Fruit fly (Drosophila melanogaster) whole organism, embryonic: ENCODE data around the gene CG16753.
A peak's percentile ranks its signal among the peaks of the same experiment; 100 is the strongest.

Source experiments
- Atf-2 ChIP-seq: fragments of 200-800 bp; sonication (Bioruptor generic); optimal IDR thresholded peaks from 2 replicates; lab custom pipeline; 2016; ENCODE audit warnings: missing biosample characterization, missing genetic modification characterization
- Awh ChIP-seq: fragments of 200-800 bp; sonication (Bioruptor generic); IDR thresholded peaks from 2 replicates; pipeline ENCODE4, ENCODE4 v1.3.6; 2022; ENCODE audit warnings: missing biosample characterization, missing genetic modification characterization
- CG1529 ChIP-seq: fragments of 200-800 bp; sonication (Bioruptor generic); optimal IDR thresholded peaks from 3 replicates; lab custom pipeline; 2018; ENCODE audit warnings: missing biosample characterization, missing genetic modification characterization
- CG16813 ChIP-seq: fragments of 200-800 bp; sonication (Bioruptor generic); IDR thresholded peaks from 3 replicates; pipeline ENCODE4 v1.3.6; 2022; ENCODE audit warnings: missing biosample characterization, missing genetic modification characterization; ENCODE audit not compliant: partially characterized antibody
- CG17186 ChIP-seq: fragments of 200-800 bp; sonication (Bioruptor generic); optimal IDR thresholded peaks from 3 replicates; lab custom pipeline; 2017; ENCODE audit warnings: missing biosample characterization, missing genetic modification reagents, missing genetic modification characterization
- CG17328 ChIP-seq: fragments of 200-800 bp; sonication (Bioruptor generic); IDR thresholded peaks from 2 replicates; pipeline ENCODE4 v1.3.6; 2022; ENCODE audit warnings: missing biosample characterization, missing genetic modification characterization
- CG2678 ChIP-seq: fragments of 200-800 bp; sonication (Bioruptor generic); optimal IDR thresholded peaks from 3 replicates; lab custom pipeline; 2019; ENCODE audit warnings: missing biosample characterization, mild to moderate bottlenecking, missing genetic modification characterization, moderate library complexity
- CG2712 ChIP-seq: fragments of 200-800 bp; optimal IDR thresholded peaks from 3 replicates; lab custom pipeline; 2019; ENCODE audit warnings: missing biosample characterization, mild to moderate bottlenecking, missing genetic modification characterization, moderate library complexity
- CG30403 ChIP-seq: fragments of 200-800 bp; sonication (Bioruptor generic); optimal IDR thresholded peaks from 3 replicates; lab custom pipeline; 2016; ENCODE audit warnings: missing biosample characterization, missing genetic modification characterization
- CG3163 ChIP-seq: fragments of 200-800 bp; sonication (Bioruptor generic); optimal IDR thresholded peaks from 3 replicates; lab custom pipeline; 2016; ENCODE audit warnings: missing biosample characterization, missing genetic modification characterization
- CG32532 ChIP-seq: fragments of 200-800 bp; sonication (Bioruptor generic); IDR thresholded peaks from 2 replicates; pipeline ENCODE4 v1.3.6; 2022; ENCODE audit warnings: missing biosample characterization, missing genetic modification characterization
- CG34224 ChIP-seq: fragments of 200-800 bp; sonication (Bioruptor generic); IDR thresholded peaks from 3 replicates; pipeline ENCODE4 v1.3.6; 2022; ENCODE audit warnings: missing biosample characterization, missing genetic modification characterization; ENCODE audit not compliant: partially characterized antibody
- CG3838 ChIP-seq: fragments of 200-800 bp; sonication (Bioruptor generic); optimal IDR thresholded peaks from 3 replicates; lab custom pipeline; 2016; ENCODE audit warnings: missing biosample characterization, missing genetic modification characterization
- CG43689 ChIP-seq: fragments of 200-800 bp; sonication (Bioruptor generic); IDR thresholded peaks from 2 replicates; pipeline ENCODE4 v1.3.6; 2022; ENCODE audit warnings: missing biosample characterization, missing genetic modification characterization
- CG6254 ChIP-seq: fragments of 200-800 bp; sonication (Bioruptor generic); optimal IDR thresholded peaks from 3 replicates; lab custom pipeline; 2017; ENCODE audit warnings: mild to moderate bottlenecking, missing biosample characterization, missing genetic modification reagents, missing genetic modification characterization
- CG6654 ChIP-seq: fragments of 200-800 bp; sonication (Bioruptor generic); optimal IDR thresholded peaks from 2 replicates; lab custom pipeline; 2017; ENCODE audit warnings: missing biosample characterization, mild to moderate bottlenecking, missing genetic modification characterization
- CG6683 ChIP-seq: fragments of 200-800 bp; sonication (Bioruptor generic); optimal IDR thresholded peaks from 2 replicates; lab custom pipeline; 2017; ENCODE audit warnings: missing biosample characterization, mild to moderate bottlenecking, missing genetic modification characterization, missing genetic modification reagents
- CG6689 ChIP-seq: fragments of 200-800 bp; sonication (Bioruptor generic); IDR thresholded peaks from 2 replicates; pipeline ENCODE4 v1.3.6; 2022; ENCODE audit warnings: missing biosample characterization, missing genetic modification characterization
- CG6854 ChIP-seq: fragments of 200-800 bp; sonication (Bioruptor generic); optimal IDR thresholded peaks from 3 replicates; lab custom pipeline; 2017; ENCODE audit warnings: missing biosample characterization, mild to moderate bottlenecking, missing genetic modification characterization
- CG7745 ChIP-seq: fragments of 200-800 bp; sonication (Bioruptor generic); optimal IDR thresholded peaks from 2 replicates; lab custom pipeline; 2018; ENCODE audit warnings: missing biosample characterization, mild to moderate bottlenecking, missing genetic modification characterization, moderate library complexity
- CHES-1-like ChIP-seq: fragments of 200-800 bp; sonication (Bioruptor generic); optimal IDR thresholded peaks from 2 replicates; lab custom pipeline; 2016; ENCODE audit warnings: missing biosample characterization, missing genetic modification characterization
- Camta ChIP-seq: fragments of 200-800 bp; sonication (Bioruptor generic); optimal IDR thresholded peaks from 2 replicates; lab custom pipeline; 2016; ENCODE audit warnings: missing biosample characterization, missing genetic modification characterization
- Chrac-16 ChIP-seq: fragments of 200-800 bp; sonication (Bioruptor generic); optimal IDR thresholded peaks from 3 replicates; lab custom pipeline; 2016; ENCODE audit warnings: missing biosample characterization, missing genetic modification characterization
- CrebB ChIP-seq: fragments of 200-800 bp; sonication (Bioruptor generic); optimal IDR thresholded peaks from 3 replicates; lab custom pipeline; 2018; ENCODE audit warnings: missing biosample characterization, mild to moderate bottlenecking, missing genetic modification characterization
- Dek ChIP-seq: fragments of 200-800 bp; sonication (Bioruptor generic); optimal IDR thresholded peaks from 3 replicates; lab custom pipeline; 2019; ENCODE audit warnings: missing biosample characterization, mild to moderate bottlenecking, missing genetic modification characterization, moderate library complexity
- Drgx ChIP-seq: fragments of 200-800 bp; sonication (Bioruptor generic); IDR thresholded peaks from 2 replicates; pipeline ENCODE4 v1.3.6; 2022; ENCODE audit warnings: missing biosample characterization, missing genetic modification characterization
- E2f1 ChIP-seq: fragments of 200-800 bp; sonication (Bioruptor generic); IDR thresholded peaks from 2 replicates; pipeline ENCODE4 v1.3.6; 2022; ENCODE audit warnings: missing biosample characterization, missing genetic modification characterization
- E2f2 ChIP-seq: fragments of 200-800 bp; sonication (Bioruptor generic); IDR thresholded peaks from 2 replicates; pipeline ENCODE4 v1.3.6; 2022; ENCODE audit warnings: missing biosample characterization, missing genetic modification characterization
- Meics ChIP-seq: fragments of 200-800 bp; sonication (Bioruptor generic); optimal IDR thresholded peaks from 2 replicates; lab custom pipeline; 2017; ENCODE audit warnings: missing biosample characterization, mild to moderate bottlenecking, missing genetic modification characterization
- NC2α ChIP-seq: fragments of 200-800 bp; sonication (Bioruptor generic); optimal IDR thresholded peaks from 2 replicates; lab custom pipeline; 2016; ENCODE audit warnings: missing biosample characterization, missing genetic modification characterization
- ato ChIP-seq: fragments of 200-800 bp; sonication (Bioruptor generic); IDR thresholded peaks from 2 replicates; pipeline ENCODE4 v1.3.6; 2022; ENCODE audit warnings: missing biosample characterization, missing genetic modification characterization; ENCODE audit not compliant: partially characterized antibody
- corto ChIP-seq: fragments of 200-800 bp; sonication (Bioruptor generic); optimal IDR thresholded peaks from 2 replicates; lab custom pipeline; 2016; ENCODE audit warnings: missing biosample characterization, mild to moderate bottlenecking, missing genetic modification characterization, moderate library complexity
- dpn ChIP-seq, 2 experiments: fragments of 200-800 bp; sonication (Bioruptor generic); optimal IDR thresholded peaks; 3 replicates each; lab custom pipeline; 2016; ENCODE audit warnings: missing biosample characterization in 2 of 2, missing genetic modification characterization in 2 of 2
- fd96Cb ChIP-seq: fragments of 200-800 bp; sonication (Bioruptor generic); optimal IDR thresholded peaks from 2 replicates; lab custom pipeline; 2018; ENCODE audit warnings: missing biosample characterization, mild to moderate bottlenecking, missing genetic modification characterization, moderate library complexity
- grn ChIP-seq: fragments of 200-800 bp; sonication (Bioruptor generic); optimal IDR thresholded peaks from 3 replicates; lab custom pipeline; 2017; ENCODE audit warnings: missing biosample characterization, missing genetic modification characterization
- gt ChIP-seq: fragments of 200-800 bp; sonication (Bioruptor generic); IDR thresholded peaks from 2 replicates; pipeline ENCODE4 v1.3.6; 2022; ENCODE audit warnings: missing biosample characterization, missing genetic modification characterization
- ham ChIP-seq: fragments of 200-800 bp; sonication (Bioruptor generic); IDR thresholded peaks from 2 replicates; pipeline ENCODE4 v1.3.6; 2022; ENCODE audit warnings: missing biosample characterization, missing genetic modification characterization
- hbn ChIP-seq: fragments of 200-800 bp; sonication (Bioruptor generic); IDR thresholded peaks from 2 replicates; pipeline ENCODE4 v1.3.6; 2022; ENCODE audit warnings: missing biosample characterization, missing genetic modification characterization; ENCODE audit not compliant: partially characterized antibody
- insv ChIP-seq, 2 experiments: fragments of 200-800 bp; sonication (Bioruptor generic); optimal IDR thresholded peaks; 3 replicates each; lab custom pipeline; 2016 to 2018; ENCODE audit warnings: missing biosample characterization in 2 of 2, missing genetic modification characterization in 2 of 2
- lmd ChIP-seq: fragments of 200-800 bp; sonication (Bioruptor generic); IDR thresholded peaks from 2 replicates; pipeline ENCODE4 v1.3.6; 2022; ENCODE audit warnings: missing biosample characterization, missing genetic modification characterization
- lola ChIP-seq, 3 experiments: fragments of >200 bp in 2 of 3; fragments of 200-800 bp in 1 of 3; sonication (Bioruptor generic) in 1 of 3; optimal IDR thresholded peaks; 2 replicates each; lab custom pipeline; 2017 to 2019; ENCODE audit warnings: missing biosample characterization in 3 of 3, missing genetic modification characterization in 3 of 3, mild to moderate bottlenecking in 1 of 3, moderate library complexity in 1 of 3
- luna ChIP-seq: fragments of 200-800 bp; sonication (Bioruptor generic); optimal IDR thresholded peaks from 2 replicates; lab custom pipeline; 2016; ENCODE audit warnings: missing biosample characterization, missing genetic modification characterization
- p53 ChIP-seq: fragments of 200-800 bp; sonication (Bioruptor generic); optimal IDR thresholded peaks from 2 replicates; lab custom pipeline; 2016; ENCODE audit warnings: missing biosample characterization, missing genetic modification characterization
- prd ChIP-seq, 3 experiments: fragments of >200 bp in 2 of 3; fragments of 200-800 bp in 1 of 3; sonication (Bioruptor generic) in 1 of 3; optimal IDR thresholded peaks in 2 of 3; IDR thresholded peaks in 1 of 3; 2 replicates in 2 of 3; 3 replicates in 1 of 3; pipeline versions ENCODE4 v1.3.6 to Lab custom; 2017 to 2022; ENCODE audit warnings: missing biosample characterization in 1 of 3, missing genetic modification characterization in 1 of 3
- sd ChIP-seq: fragments of 200-800 bp; sonication (Bioruptor generic); optimal IDR thresholded peaks from 3 replicates; lab custom pipeline; 2018; ENCODE audit warnings: missing biosample characterization, mild to moderate bottlenecking, missing genetic modification characterization, moderate library complexity
- sisA ChIP-seq: fragments of 200-800 bp; sonication (Bioruptor generic); IDR thresholded peaks from 2 replicates; pipeline ENCODE4 v1.3.6; 2022; ENCODE audit warnings: missing biosample characterization, missing genetic modification characterization
- sr ChIP-seq: fragments of 200-800 bp; sonication (Bioruptor generic); IDR thresholded peaks from 3 replicates; pipeline ENCODE4 v1.3.6; 2022; ENCODE audit warnings: missing biosample characterization, missing genetic modification characterization

The CG16753 gene

dm6 chr3L:3060054-3060979 lies 5.4 kb downstream of the CG16753 start (continued):
- TF ChIP-seq dpn (GFP tag; optimal IDR thresholded peaks at IDR 0.05; lab: Kevin White, UChicago): peak; percentile 99
- peak; percentile 98 for TF ChIP-seq fd96Cb (tag; lab: Kevin White, UChicago)
- TF ChIP-seq gt: peak; percentile 98
- TF ChIP-seq CG6683: peak; percentile 95
- TF ChIP-seq sisA (GFP tag; lab: Robert Waterston, UW): peak; percentile 100
- peak; percentile 88 for TF ChIP-seq sd (tag; lab: Kevin White, UChicago)
- no peak for TF ChIP-seq CG16813
- peak; percentile 100 for TF ChIP-seq sr (GFP tag; lab: Robert Waterston, UW)
- peak; percentile 97 for TF ChIP-seq p53
- peak; percentile 88 for TF ChIP-seq grn (GFP tag; lab: Kevin White, UChicago)
- TF ChIP-seq CG2678 (tag; lab: Kevin White, UChicago): peak; percentile 98
- TF ChIP-seq CrebB (tag; lab: Kevin White, UChicago): peak; percentile 96
- peak; percentile 99 for TF ChIP-seq lmd (GFP tag; lab: Robert Waterston, UW)
- peak; percentile 99 for TF ChIP-seq corto (GFP tag; lab: Kevin White, UChicago)
- peak; percentile 97 for TF ChIP-seq Dek
- TF ChIP-seq CG3838 (GFP tag; lab: Kevin White, UChicago): peak; percentile 95
- TF ChIP-seq CG6854: peak; percentile 96
- TF ChIP-seq lola (GFP tag; optimal IDR thresholded peaks at IDR 0.05; lab: Kevin White, UChicago): peak in 1 of 3 experiments; percentile 93
- TF ChIP-seq CG30403 (GFP tag; lab: Kevin White, UChicago): peak; percentile 99
- peak; percentile 97 for TF ChIP-seq CG2712 (tag; lab: Kevin White, UChicago)
- peak; percentile 98 for TF ChIP-seq NC2α (GFP tag; lab: Kevin White, UChicago)
- peak; percentile 100 for TF ChIP-seq Drgx
- peak; percentile 100 for TF ChIP-seq CG32532 (GFP tag; lab: Robert Waterston, UW)
- TF ChIP-seq CG3163 (GFP tag; lab: Kevin White, UChicago): peak; percentile 93
- peak; percentile 99 for TF ChIP-seq CHES-1-like (GFP tag; lab: Kevin White, UChicago)
- peak; percentile 89 for TF ChIP-seq E2f2 (GFP tag; lab: Robert Waterston, UW)
- TF ChIP-seq insv (GFP tag; optimal IDR thresholded peaks at IDR 0.05; lab: Kevin White, UChicago): peak; percentile 72 to 74
- peak; percentile 57 for TF ChIP-seq CG7745 (tag; lab: Kevin White, UChicago)
- peak; percentile 99 for TF ChIP-seq Awh (GFP tag; lab: Robert Waterston, UW)
- peak; percentile 98 for TF ChIP-seq Atf-2 (GFP tag; lab: Kevin White, UChicago)
- TF ChIP-seq prd (optimal IDR thresholded peaks at IDR 0.05; lab: Kevin White, UChicago): no peak
- peak; percentile 100 for TF ChIP-seq prd (GFP tag; IDR thresholded peaks at IDR 0.05; lab: Robert Waterston, UW)
- peak; percentile 97 for TF ChIP-seq luna (GFP tag; lab: Kevin White, UChicago)
- 0 out of 3 replicates have a peak, but pooled peaks have one; percentile 12 for TF ChIP-seq CG34224 (GFP tag; lab: Robert Waterston, UW)
- peak; percentile 99 for TF ChIP-seq E2f1 (GFP tag; lab: Robert Waterston, UW)
- TF ChIP-seq Chrac-16 (GFP tag; lab: Kevin White, UChicago): peak; percentile 99
- peak; percentile 94 for TF ChIP-seq CG6654 (GFP tag; lab: Kevin White, UChicago)
- peak; percentile 99 for TF ChIP-seq CG17328
- TF ChIP-seq CG1529 (GFP tag; lab: Kevin White, UChicago): peak; percentile 96
- peak; percentile 98 for TF ChIP-seq Camta (GFP tag; lab: Kevin White, UChicago)
- no peak for TF ChIP-seq ato (GFP tag; lab: Robert Waterston, UW)
- peak; percentile 93 for TF ChIP-seq CG17186 (GFP tag; lab: Kevin White, UChicago)
- peak; percentile 91 for TF ChIP-seq CG6254
- peak; percentile 46; the same call in 1 of the 2 replicates for TF ChIP-seq hbn (GFP tag; lab: Robert Waterston, UW)
- peak; percentile 99 for TF ChIP-seq CG43689 (GFP tag; lab: Robert Waterston, UW)
- TF ChIP-seq ham: peak; percentile 97
- TF ChIP-seq CG6689 (GFP tag; lab: Robert Waterston, UW): peak; percentile 99
- peak; percentile 98 for TF ChIP-seq Meics (GFP tag; lab: Kevin White, UChicago)
